Worm (Caenorhabditis elegans): ENCODE results near the gene Y56A3A.16.

Gene Y56A3A.16

DNA sequence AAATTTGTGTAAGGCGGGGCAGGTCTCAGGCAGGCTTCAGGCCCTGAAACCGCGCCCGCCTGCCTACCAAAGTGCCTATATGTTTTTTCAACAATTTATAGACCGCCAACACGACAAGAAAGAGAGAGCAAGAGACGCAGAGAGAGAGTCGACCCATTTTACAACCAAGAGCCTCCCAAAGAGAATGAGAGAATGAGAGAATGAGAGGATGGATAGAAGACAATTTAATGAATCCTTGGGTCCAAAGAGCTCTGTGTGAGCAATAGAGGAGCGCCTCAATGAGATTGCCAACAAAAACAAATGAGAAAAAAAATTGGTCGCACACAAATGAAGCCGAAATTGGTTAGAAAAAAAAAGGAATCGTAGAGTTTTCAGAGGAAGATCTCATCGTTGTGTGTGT, 23.8 kb upstream of the Y56A3A.16 start:
- TF ChIP-seq crh-2 (tag; optimal IDR thresholded peaks at IDR 0.05) = peak; percentile 19
- peak; percentile 5 for TF ChIP-seq unc-55 (GFP tag; optimal IDR thresholded peaks at IDR 0.05)
- peak; percentile 16 for TF ChIP-seq sem-4 (tag; optimal IDR thresholded peaks at IDR 0.05)
- no peak for TF ChIP-seq dmd-4 (tag; optimal IDR thresholded peaks at IDR 0.05)
- no peak for TF ChIP-seq nhr-11 (tag; optimal IDR thresholded peaks at IDR 0.05)
- TF ChIP-seq nhr-129 (tag; optimal IDR thresholded peaks at IDR 0.05) = peak; percentile 13
- no peak for TF ChIP-seq ztf-1 (GFP tag; conservative IDR thresholded peaks at IDR 0.05)
- TF ChIP-seq elt-1 (tag; optimal IDR thresholded peaks at IDR 0.05) = no peak
- peak; percentile 14 for TF ChIP-seq C34F6.9 (tag; optimal IDR thresholded peaks at IDR 0.05)
- TF ChIP-seq lsy-2 (tag; optimal IDR thresholded peaks at IDR 0.05) = peak in 1 of 2 experiments; percentile 38
- no peak for TF ChIP-seq sma-9 (GFP tag; optimal IDR thresholded peaks at IDR 0.05)
- no peak for TF ChIP-seq sma-9 (tag; optimal IDR thresholded peaks at IDR 0.05)
- no peak for TF ChIP-seq lin-13 (GFP tag; optimal IDR thresholded peaks at IDR 0.05)
- no peak for TF ChIP-seq nhr-12 (tag; optimal IDR thresholded peaks at IDR 0.05)
- no peak for TF ChIP-seq blmp-1 (tag; optimal IDR thresholded peaks at IDR 0.05; ENCODE audit: insufficient read depth)
- no peak for TF ChIP-seq nhr-10 (tag; optimal IDR thresholded peaks at IDR 0.05)

DNA sequence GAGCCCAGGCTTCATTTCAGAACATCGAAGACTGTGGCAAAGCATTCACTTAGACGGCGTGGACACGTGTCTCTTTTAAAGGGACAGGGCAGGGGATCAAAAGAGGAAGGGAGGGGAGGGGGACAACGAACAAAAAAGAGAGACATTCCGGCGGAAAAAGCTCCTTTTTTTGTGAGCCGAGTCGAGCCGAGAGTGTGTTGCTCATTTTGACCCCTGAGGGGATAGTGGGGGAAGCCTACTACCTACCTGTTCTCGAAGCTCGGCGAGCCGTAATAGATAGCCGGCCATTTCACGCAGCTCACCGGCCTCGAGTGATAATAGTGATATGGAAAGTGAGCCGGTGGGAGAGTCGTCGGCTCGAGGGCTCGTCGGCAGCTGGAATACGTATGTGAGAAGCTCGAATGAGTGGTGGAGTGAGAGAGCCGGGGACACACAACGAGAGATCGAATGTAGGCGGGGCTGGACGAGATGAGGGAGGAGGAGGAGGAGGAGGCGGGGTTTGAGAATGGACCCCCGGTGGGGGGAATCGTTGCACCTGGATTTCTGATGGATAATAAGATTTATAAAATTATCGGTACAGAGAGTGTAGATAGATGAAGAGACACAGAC, 22.7 kb upstream of the Y56A3A.16 start:
- TF ChIP-seq ztf-1 (GFP tag; conservative IDR thresholded peaks at IDR 0.05) = no peak
- no peak for TF ChIP-seq ceh-82 (tag; optimal IDR thresholded peaks at IDR 0.05)
- TF ChIP-seq mab-5 (tag; optimal IDR thresholded peaks at IDR 0.05) = no peak
- TF ChIP-seq ceh-16 (tag; optimal IDR thresholded peaks at IDR 0.05) = no peak
- TF ChIP-seq F13H6.1 (tag; optimal IDR thresholded peaks at IDR 0.05) = peak; percentile 14
- no peak for TF ChIP-seq sem-4 (tag; optimal IDR thresholded peaks at IDR 0.05)
- TF ChIP-seq mbf-1 (tag; optimal IDR thresholded peaks at IDR 0.05) = no peak
- TF ChIP-seq sma-3 (GFP tag; optimal IDR thresholded peaks at IDR 0.05) = no peak

DNA sequence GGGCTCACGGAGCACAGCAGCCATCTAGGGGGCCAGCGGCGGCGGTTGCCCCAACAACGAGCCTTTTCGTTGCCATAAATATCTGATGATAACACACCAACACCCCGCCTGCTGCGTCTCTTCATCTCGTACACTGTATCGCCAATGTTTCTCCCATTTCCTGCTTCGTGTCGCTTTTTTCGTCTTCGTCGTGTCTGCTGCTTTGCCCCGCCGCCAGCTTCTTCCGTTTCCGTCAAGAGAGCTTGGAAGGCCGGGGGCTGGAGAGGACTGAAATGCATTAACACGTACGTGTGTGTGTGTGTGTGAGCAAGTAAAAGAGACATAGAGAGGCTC, 21.8 kb upstream of the Y56A3A.16 start:
- TF ChIP-seq nhr-11 (tag; optimal IDR thresholded peaks at IDR 0.05) = no peak
- peak; percentile 14 for TF ChIP-seq lin-11 (tag; optimal IDR thresholded peaks at IDR 0.05)
- TF ChIP-seq crh-2 (tag; optimal IDR thresholded peaks at IDR 0.05) = peak; percentile 9
- no peak for TF ChIP-seq unc-39 (tag; optimal IDR thresholded peaks at IDR 0.05)
- TF ChIP-seq egl-27 (tag; optimal IDR thresholded peaks at IDR 0.05) = no peak
- TF ChIP-seq nhr-77 (tag; optimal IDR thresholded peaks at IDR 0.05) = no peak
- no peak for TF ChIP-seq nhr-6 (tag; optimal IDR thresholded peaks at IDR 0.05)
- no peak for TF ChIP-seq elt-1 (tag; optimal IDR thresholded peaks at IDR 0.05)
- no peak for TF ChIP-seq zag-1 (tag; optimal IDR thresholded peaks at IDR 0.05)
- no peak for TF ChIP-seq alr-1 (tag; optimal IDR thresholded peaks at IDR 0.05)
- no peak for TF ChIP-seq mbf-1 (tag; optimal IDR thresholded peaks at IDR 0.05)
- TF ChIP-seq lsy-2 (tag; optimal IDR thresholded peaks at IDR 0.05) = peak in 1 of 2 experiments; percentile 20
- peak; percentile 11 for TF ChIP-seq snpc-4 (tag; optimal IDR thresholded peaks at IDR 0.05)
- no peak for TF ChIP-seq lin-39 (tag; optimal IDR thresholded peaks at IDR 0.05)
- peak; percentile 36 for TF ChIP-seq C34F6.9 (tag; optimal IDR thresholded peaks at IDR 0.05)
- no peak for TF ChIP-seq nhr-237 (tag; optimal IDR thresholded peaks at IDR 0.05)
- peak; percentile 22 for TF ChIP-seq unc-55 (GFP tag; optimal IDR thresholded peaks at IDR 0.05)
- TF ChIP-seq sem-4 (tag; optimal IDR thresholded peaks at IDR 0.05) = peak; percentile 17
- no peak for TF ChIP-seq mab-5 (tag; optimal IDR thresholded peaks at IDR 0.05)
- no peak for TF ChIP-seq ceh-82 (tag; optimal IDR thresholded peaks at IDR 0.05)
- TF ChIP-seq F13H6.1 (tag; optimal IDR thresholded peaks at IDR 0.05) = peak; percentile 58

DNA sequence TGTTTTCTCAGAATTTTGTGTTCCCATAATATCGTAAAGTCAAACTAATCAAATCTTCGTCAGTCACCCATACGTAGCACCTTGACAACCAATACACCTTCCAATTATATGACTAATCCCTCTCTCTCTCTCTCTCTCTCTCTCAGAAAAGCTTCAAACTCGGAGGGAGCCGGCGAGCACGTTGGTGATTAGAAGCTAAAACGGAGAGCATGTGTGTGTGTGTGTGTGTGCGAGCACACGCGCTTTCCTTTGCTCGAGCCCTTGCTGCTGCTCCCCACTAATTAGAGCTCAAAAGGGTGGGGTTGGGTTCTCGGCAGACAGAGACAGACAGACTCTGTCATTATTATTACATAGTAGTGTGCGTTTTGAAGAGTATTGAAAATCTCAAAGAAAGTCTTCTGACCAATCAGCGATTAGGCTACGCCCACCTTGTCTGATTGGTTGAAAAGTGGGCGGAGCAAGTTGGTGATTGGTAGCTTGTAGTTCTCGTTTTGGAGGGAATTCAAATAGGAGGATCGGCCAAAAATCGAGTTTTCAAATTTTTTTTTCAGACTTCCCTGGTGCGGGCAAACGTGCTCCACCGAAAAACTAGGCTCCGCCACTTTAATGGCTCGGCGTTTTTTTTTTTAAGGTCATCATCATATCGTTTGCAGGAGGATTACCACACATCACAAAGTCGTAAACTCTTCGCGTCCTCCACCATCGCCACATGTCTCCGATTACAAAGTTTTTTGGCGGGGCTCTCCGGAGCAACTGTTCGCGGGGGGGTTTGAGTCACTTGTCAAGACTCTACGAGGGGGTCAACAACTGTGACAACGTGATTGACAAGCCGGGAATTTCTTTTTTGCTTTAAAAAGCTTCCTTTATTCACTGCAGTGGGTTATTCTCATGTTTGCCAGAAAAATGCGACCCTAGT, 21.2 kb upstream of the Y56A3A.16 start:
- no peak for TF ChIP-seq elt-1 (tag; optimal IDR thresholded peaks at IDR 0.05)
- TF ChIP-seq Y55F3AM.14 (GFP tag; optimal IDR thresholded peaks at IDR 0.05) = peak; percentile 10
- TF ChIP-seq C34F6.9 (tag; optimal IDR thresholded peaks at IDR 0.05) = peak; percentile 14
- TF ChIP-seq sem-4 (tag; optimal IDR thresholded peaks at IDR 0.05) = peak; percentile 30
- peak in 1 of 2 experiments; percentile 9 for TF ChIP-seq lsy-2 (tag; optimal IDR thresholded peaks at IDR 0.05)
- TF ChIP-seq F13H6.1 (tag; optimal IDR thresholded peaks at IDR 0.05) = peak; percentile 7
- peak in 1 of 2 experiments; percentile 2 for TF ChIP-seq mdl-1 (tag; optimal IDR thresholded peaks at IDR 0.05)
- TF ChIP-seq sma-9 (GFP tag; optimal IDR thresholded peaks at IDR 0.05) = peak; percentile 31
- TF ChIP-seq sma-9 (tag; optimal IDR thresholded peaks at IDR 0.05) = no peak
- no peak for TF ChIP-seq dmd-4 (tag; optimal IDR thresholded peaks at IDR 0.05)
- TF ChIP-seq nhr-21 (tag; optimal IDR thresholded peaks at IDR 0.05) = peak; percentile 8
- no peak for TF ChIP-seq ztf-11 (tag; optimal IDR thresholded peaks at IDR 0.05)
